Worm (Caenorhabditis elegans) whole organism, late embryonic: ENCODE measurements around the gene coa-4.

Experiments used
- C38D4.7 ChIP-seq: fragments of 200-800 bp; sonication (Bioruptor generic); optimal IDR thresholded peaks from 2 replicates; lab custom pipeline; 2018; ENCODE audit warnings: mild to moderate bottlenecking, missing genetic modification characterization, moderate library complexity, missing compliant biosample characterization
- K09A11.1 ChIP-seq: sonication (generic microtip); optimal IDR thresholded peaks from 2 replicates; lab custom pipeline; 2017; ENCODE audit warnings: antibody characterized with exemption, mild to moderate bottlenecking, missing genetic modification characterization, missing compliant biosample characterization; ENCODE audit not compliant: insufficient read depth
- T23F11.4 ChIP-seq: fragments of 200-800 bp; sonication (Bioruptor generic); optimal IDR thresholded peaks from 2 replicates; lab custom pipeline; 2018; ENCODE audit warnings: mild to moderate bottlenecking, missing genetic modification characterization, missing compliant biosample characterization
- Y22D7AL.16 ChIP-seq: sonication (generic microtip); optimal IDR thresholded peaks from 2 replicates; lab custom pipeline; 2016; ENCODE audit warnings: missing genetic modification characterization, missing compliant biosample characterization
- ama-1 ChIP-seq: fragments of 150-350 bp; optimal IDR thresholded peaks from 2 replicates; lab custom pipeline; 2014
- ceh-2 ChIP-seq: sonication (generic microtip); optimal IDR thresholded peaks from 2 replicates; lab custom pipeline; 2016; ENCODE audit warnings: missing genotype, missing genetic modification characterization, missing compliant biosample characterization
- ceh-30 ChIP-seq: fragments of 150-350 bp; optimal IDR thresholded peaks from 2 replicates; lab custom pipeline; 2014; ENCODE audit warnings: missing biosample characterization, missing genetic modification characterization
- ceh-31 ChIP-seq: sonication (generic microtip); optimal IDR thresholded peaks from 2 replicates; lab custom pipeline; 2016; ENCODE audit warnings: missing genetic modification characterization, missing compliant biosample characterization
- ceh-34 ChIP-seq: sonication (generic microtip); optimal IDR thresholded peaks from 2 replicates; lab custom pipeline; 2016; ENCODE audit warnings: mild to moderate bottlenecking, missing genetic modification characterization, missing compliant biosample characterization
- ceh-45 ChIP-seq: fragments of 200-800 bp; sonication (Bioruptor generic); IDR thresholded peaks from 2 replicates; pipeline ENCODE4 v1.3.6; 2022; ENCODE audit warnings: missing genetic modification reagents, missing genetic modification characterization, missing compliant biosample characterization
- che-1 ChIP-seq: sonication (generic microtip); optimal IDR thresholded peaks from 2 replicates; lab custom pipeline; 2016; ENCODE audit warnings: mild to moderate bottlenecking, missing genetic modification characterization, missing compliant biosample characterization
- dve-1 ChIP-seq: sonication (generic microtip); optimal IDR thresholded peaks from 2 replicates; lab custom pipeline; 2017; ENCODE audit warnings: antibody characterized with exemption, mild to moderate bottlenecking, missing genetic modification characterization, missing compliant biosample characterization
- elt-2 ChIP-seq: sonication (generic microtip); optimal IDR thresholded peaks from 2 replicates; lab custom pipeline; 2016; ENCODE audit warnings: missing genetic modification reagents, missing genetic modification characterization, missing compliant biosample characterization
- fkh-6 ChIP-seq: sonication (generic microtip); optimal IDR thresholded peaks from 2 replicates; lab custom pipeline; 2016; ENCODE audit warnings: missing genetic modification characterization, missing compliant biosample characterization
- gmeb-2 ChIP-seq: sonication (generic microtip); optimal IDR thresholded peaks from 2 replicates; lab custom pipeline; 2016; ENCODE audit warnings: missing genetic modification characterization, inconsistent platforms, missing compliant biosample characterization
- hlh-15 ChIP-seq: sonication (generic microtip); optimal IDR thresholded peaks from 2 replicates; lab custom pipeline; 2016; ENCODE audit warnings: missing genetic modification characterization, missing compliant biosample characterization
- hlh-30 ChIP-seq: sonication (generic microtip); optimal IDR thresholded peaks from 2 replicates; lab custom pipeline; 2017; ENCODE audit warnings: antibody characterized with exemption, missing genetic modification characterization, missing compliant biosample characterization; ENCODE audit not compliant: insufficient read depth
- lim-6 ChIP-seq: sonication (generic microtip); optimal IDR thresholded peaks from 2 replicates; lab custom pipeline; 2016; ENCODE audit warnings: missing genetic modification characterization, missing compliant biosample characterization
- madf-2 ChIP-seq: sonication (generic microtip); optimal IDR thresholded peaks from 2 replicates; lab custom pipeline; 2017; ENCODE audit warnings: missing genetic modification characterization, missing compliant biosample characterization
- mec-3 ChIP-seq: sonication (generic microtip); optimal IDR thresholded peaks from 2 replicates; lab custom pipeline; 2016; ENCODE audit warnings: borderline replicate concordance, missing genetic modification characterization, missing compliant biosample characterization
- nfya-1 ChIP-seq: sonication (generic microtip); optimal IDR thresholded peaks from 2 replicates; lab custom pipeline; 2017; ENCODE audit warnings: missing genetic modification characterization, mild to moderate bottlenecking, missing compliant biosample characterization, antibody characterized with exemption, moderate library complexity
- nhr-11 ChIP-seq: fragments of 150-350 bp; optimal IDR thresholded peaks from 2 replicates; lab custom pipeline; 2014; ENCODE audit warnings: missing biosample characterization, missing genetic modification characterization
- nhr-232 ChIP-seq: sonication (generic microtip); optimal IDR thresholded peaks from 2 replicates; lab custom pipeline; 2016; ENCODE audit warnings: missing genetic modification characterization, missing compliant biosample characterization
- npax-4 ChIP-seq: sonication (generic microtip); optimal IDR thresholded peaks from 2 replicates; lab custom pipeline; 2016; ENCODE audit warnings: missing genetic modification characterization, missing compliant biosample characterization
- pros-1 ChIP-seq: fragments of 150-350 bp; optimal IDR thresholded peaks from 2 replicates; lab custom pipeline; 2014; ENCODE audit warnings: missing biosample characterization, missing genetic modification reagents, missing genetic modification characterization
- ref-2 ChIP-seq: sonication (generic microtip); optimal IDR thresholded peaks from 2 replicates; lab custom pipeline; 2016; ENCODE audit warnings: missing genetic modification characterization, missing compliant biosample characterization
- sox-2 ChIP-seq: fragments of 200-800 bp; sonication (Bioruptor generic); IDR thresholded peaks from 2 replicates; pipeline ENCODE4 v1.3.6; 2022; ENCODE audit warnings: missing genetic modification reagents, missing genetic modification characterization, missing compliant biosample characterization
- sox-4 ChIP-seq: sonication (generic microtip); optimal IDR thresholded peaks from 2 replicates; lab custom pipeline; 2017; ENCODE audit warnings: mild to moderate bottlenecking, missing genetic modification characterization, inconsistent platforms, missing compliant biosample characterization
- tbx-7 ChIP-seq: sonication (generic microtip); optimal IDR thresholded peaks from 2 replicates; lab custom pipeline; 2016; ENCODE audit warnings: missing genotype, missing genetic modification characterization, missing compliant biosample characterization
- unc-3 ChIP-seq, 2 experiments: fragments of 200-800 bp in 1 of 2; sonication (Bioruptor generic) in 1 of 2; sonication (generic microtip) in 1 of 2; conservative IDR thresholded peaks in 1 of 2; optimal IDR thresholded peaks in 1 of 2; 2 replicates each; pipeline versions ENCODE4 v1.3.6 to Lab custom; 2016 to 2022; ENCODE audit warnings: missing compliant biosample characterization in 2 of 2, missing genetic modification characterization in 2 of 2, missing genetic modification reagents in 1 of 2
- ztf-16 ChIP-seq: sonication (generic microtip); optimal IDR thresholded peaks from 2 replicates; lab custom pipeline; 2017; ENCODE audit warnings: missing genetic modification characterization, missing compliant biosample characterization

Gene coa-4

ce11 chrIV:9374529-9374928 lies 39.1 kb upstream of the coa-4 start, which contains the start of gene C10C5.3:
Gene C10C5.3, plus strand, starts transcription at chrIV:9374829.
- TF ChIP-seq gmeb-2 (tag; lab: Kevin White, UChicago), result no peak
- TF ChIP-seq lim-6 (tag; lab: Kevin White, UChicago), result no peak
- no peak for TF ChIP-seq ceh-2 (tag; lab: Kevin White, UChicago)
- no peak for TF ChIP-seq dve-1 (tag; lab: Kevin White, UChicago)
- TF ChIP-seq ceh-45 (GFP tag; lab: Robert Waterston, UW), result no peak
- no peak for TF ChIP-seq nfya-1 (tag; lab: Kevin White, UChicago)
- no peak for TF ChIP-seq ceh-34 (tag; lab: Kevin White, UChicago)
- no peak for TF ChIP-seq elt-2
- TF ChIP-seq fkh-6 (tag; lab: Kevin White, UChicago), result no peak
- TF ChIP-seq ceh-30 (tag; lab: Kevin White, UChicago), result no peak
- no peak for TF ChIP-seq ztf-16 (tag; lab: Kevin White, UChicago)

ce11 chrIV:9371126-9371525 lies 35.7 kb upstream of the coa-4 start, which contains the start of gene fbxc-58:
Gene fbxc-58, plus strand, starts transcription at chrIV:9371508.
- TF ChIP-seq hlh-15 (tag; lab: Kevin White, UChicago) (no peak), nhr-232 (tag; lab: Kevin White, UChicago) (no peak), tbx-7 (tag; lab: Kevin White, UChicago) (no peak)

- TF ChIP-seq sox-2 (GFP tag; lab: Robert Waterston, UW), result no peak
- no peak for TF ChIP-seq lim-6 (tag; lab: Kevin White, UChicago)
- no peak for TF ChIP-seq che-1 (tag; lab: Kevin White, UChicago)
- no peak for TF ChIP-seq ceh-2 (tag; lab: Kevin White, UChicago)
- no peak for TF ChIP-seq nhr-232 (tag; lab: Kevin White, UChicago)
- TF ChIP-seq ref-2 (tag; lab: Kevin White, UChicago), result no peak
- TF ChIP-seq ceh-31 (tag; lab: Kevin White, UChicago), result no peak
- TF ChIP-seq dve-1 (tag; lab: Kevin White, UChicago), result no peak
- no peak for TF ChIP-seq C38D4.7 (GFP tag; lab: Kevin White, UChicago)
- TF ChIP-seq, all 69 proteins: peak for 0
Measured at ce11 chrIV:9367852-9368627, 32.6 kb upstream of the coa-4 start.

- TF ChIP-seq hlh-30 (tag; lab: Kevin White, UChicago) (no peak), pros-1 (no peak), K09A11.1 (tag; lab: Kevin White, UChicago) (no peak), unc-3 (GFP tag; conservative IDR thresholded peaks at IDR 0.05; lab: Robert Waterston, UW) (no peak), unc-3 (tag; optimal IDR thresholded peaks at IDR 0.05; lab: Kevin White, UChicago) (no peak), sox-4 (tag; lab: Kevin White, UChicago) (no peak)
Measured at ce11 chrIV:9366411-9366810, 31.0 kb upstream of the coa-4 start, which contains the start of gene pezo-1. Gene pezo-1, minus strand, starts transcription at chrIV:9366511.

- no peak for TF ChIP-seq Y22D7AL.16 (tag; lab: Kevin White, UChicago)
- no peak for TF ChIP-seq tbx-7 (tag; lab: Kevin White, UChicago)
- no peak for TF ChIP-seq C38D4.7 (GFP tag; lab: Kevin White, UChicago)
- no peak for TF ChIP-seq K09A11.1 (tag; lab: Kevin White, UChicago)
- TF ChIP-seq nhr-11 (tag; lab: Kevin White, UChicago), result no peak
- TF ChIP-seq npax-4, result no peak
- TF ChIP-seq mec-3 (tag; lab: Kevin White, UChicago), result no peak
- no peak for TF ChIP-seq che-1 (tag; lab: Kevin White, UChicago)
- no peak for TF ChIP-seq T23F11.4 (GFP tag; lab: Kevin White, UChicago)
- no peak for TF ChIP-seq ama-1 (lab: Kevin White, UChicago)
- no peak for TF ChIP-seq madf-2 (tag; lab: Kevin White, UChicago)
Measured at ce11 chrIV:9353728-9354127, 18.3 kb upstream of the coa-4 start.
